Worm (Caenorhabditis elegans) whole organism, L3 larva: ENCODE data around the gene efk-1.

Experiments used
- R02D3.7 ChIP-seq: fragments of 150-350 bp; optimal IDR thresholded peaks from 2 replicates; lab custom pipeline; 2014; ENCODE audit warnings: missing biosample characterization, missing genetic modification characterization
- ama-1 ChIP-seq: fragments of 150-350 bp; optimal IDR thresholded peaks from 2 replicates; lab custom pipeline; 2018
- elt-2 ChIP-seq: sonication (generic microtip); optimal IDR thresholded peaks from 2 replicates; lab custom pipeline; 2016; ENCODE audit warnings: missing genetic modification reagents, mild to moderate bottlenecking, missing genetic modification characterization, missing compliant biosample characterization
- lin-15B ChIP-seq: fragments of 150-350 bp; optimal IDR thresholded peaks from 2 replicates; lab custom pipeline; 2014; ENCODE audit warnings: missing biosample characterization, missing genetic modification characterization
- nhr-11 ChIP-seq: fragments of 150-350 bp; optimal IDR thresholded peaks from 2 replicates; lab custom pipeline; 2014; ENCODE audit warnings: missing biosample characterization, missing genetic modification characterization
- nhr-76 ChIP-seq: fragments of 150-350 bp; sonication (generic microtip); optimal IDR thresholded peaks from 5 replicates; lab custom pipeline; 2014; ENCODE audit warnings: missing biosample characterization, missing genetic modification characterization
- sea-2 ChIP-seq: fragments of 150-350 bp; sonication (generic microtip); optimal IDR thresholded peaks from 4 replicates; lab custom pipeline; 2014; ENCODE audit warnings: missing biosample characterization, missing genetic modification reagents, missing genetic modification characterization
- unc-62 ChIP-seq: fragments of 150-350 bp; sonication (generic microtip); optimal IDR thresholded peaks from 4 replicates; lab custom pipeline; 2014; ENCODE audit warnings: missing biosample characterization, missing genetic modification reagents, missing genetic modification characterization

DNA sequence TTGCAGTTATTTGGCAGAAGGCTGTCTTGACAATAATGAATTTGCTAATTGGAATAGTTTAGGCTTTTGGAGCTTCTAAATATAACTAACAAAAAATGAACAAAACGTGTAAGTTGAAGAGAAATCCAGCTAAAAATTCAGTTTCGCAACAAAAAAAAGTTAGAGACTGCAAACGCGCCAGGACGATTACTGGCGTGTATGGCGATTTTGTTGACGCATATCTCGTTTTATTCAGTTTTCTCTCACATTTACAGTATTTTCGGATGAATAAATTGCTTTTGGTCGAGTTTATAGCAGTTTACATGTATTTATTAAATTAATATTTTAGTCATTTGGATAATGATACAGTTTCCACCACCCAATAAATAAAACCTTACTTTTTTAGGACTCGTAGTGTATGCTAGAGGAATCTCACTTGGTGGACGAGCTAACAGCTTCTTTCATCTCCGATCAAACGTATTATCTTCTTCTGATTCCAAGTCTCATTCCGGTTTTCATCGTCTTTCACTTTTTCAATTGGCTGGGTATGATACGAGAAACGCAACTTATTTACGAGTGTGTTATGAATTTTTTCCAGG, 4.8 kb upstream of the efk-1 start, which contains the start of the genes abcf-3 and F42A10.5:
- TF ChIP-seq ama-1 (lab: Kevin White, UChicago), result no peak
- no peak for TF ChIP-seq nhr-76 (tag; lab: Kevin White, UChicago)
- TF ChIP-seq unc-62 (GFP tag; lab: Kevin White, UChicago), result no peak
- TF ChIP-seq R02D3.7 (tag; lab: Kevin White, UChicago), result no peak
- no peak for TF ChIP-seq sea-2 (GFP tag; lab: Kevin White, UChicago)
- peak; percentile 28 for TF ChIP-seq nhr-11 (tag; lab: Kevin White, UChicago)
- peak; percentile 34 for TF ChIP-seq elt-2 (tag; lab: Kevin White, UChicago)
- TF ChIP-seq lin-15B (tag; lab: Kevin White, UChicago), result peak; percentile 74
